Worm (Caenorhabditis elegans) whole organism, L4/young adult: ENCODE results near the gene spdl-1.

Source experiments
- W03F9.2 ChIP-seq: fragments of 150-350 bp; optimal IDR thresholded peaks from 2 replicates; lab custom pipeline; 2014; ENCODE audit warnings: missing biosample characterization, missing genetic modification characterization
- dao-5 ChIP-seq: sonication (generic microtip); optimal IDR thresholded peaks from 2 replicates; lab custom pipeline; 2016; ENCODE audit warnings: missing genotype, missing genetic modification characterization, moderate library complexity, missing compliant biosample characterization
- him-1 ChIP-seq: sonication (generic microtip); optimal IDR thresholded peaks from 2 replicates; lab custom pipeline; 2016; ENCODE audit warnings: missing genotype, missing genetic modification reagents, missing genetic modification characterization, missing compliant biosample characterization

spdl-1 gene

DNA sequence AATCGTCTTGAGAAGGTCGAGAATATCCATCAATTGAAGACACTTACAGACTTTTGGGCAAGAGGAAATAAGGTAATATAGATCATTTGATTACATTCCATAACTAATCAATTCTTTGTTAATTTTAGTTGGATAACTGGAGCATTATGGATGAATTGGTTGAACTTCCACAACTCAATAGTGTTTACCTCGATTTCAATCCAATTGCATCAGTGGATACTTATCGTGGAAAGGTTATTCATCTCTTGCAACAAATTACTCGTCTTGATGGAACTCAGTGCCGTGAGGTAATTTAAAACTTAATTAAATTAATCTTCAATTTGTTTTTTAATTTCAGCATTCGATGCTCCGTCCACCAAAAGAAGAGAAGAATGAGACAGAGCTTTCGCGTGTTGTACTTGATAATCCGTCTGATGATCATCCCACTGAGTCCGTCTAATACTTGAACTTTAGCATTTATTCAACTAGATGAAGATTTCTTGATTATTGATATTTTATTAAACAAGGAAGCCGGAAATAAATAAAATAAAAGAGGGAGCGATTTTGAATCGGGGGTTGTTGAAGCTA lies 7.9 kb upstream of the spdl-1 start:
- TF ChIP-seq dao-5 = no peak
- no peak for TF ChIP-seq him-1 (tag; lab: Kevin White, UChicago)
- no peak for TF ChIP-seq W03F9.2

DNA sequence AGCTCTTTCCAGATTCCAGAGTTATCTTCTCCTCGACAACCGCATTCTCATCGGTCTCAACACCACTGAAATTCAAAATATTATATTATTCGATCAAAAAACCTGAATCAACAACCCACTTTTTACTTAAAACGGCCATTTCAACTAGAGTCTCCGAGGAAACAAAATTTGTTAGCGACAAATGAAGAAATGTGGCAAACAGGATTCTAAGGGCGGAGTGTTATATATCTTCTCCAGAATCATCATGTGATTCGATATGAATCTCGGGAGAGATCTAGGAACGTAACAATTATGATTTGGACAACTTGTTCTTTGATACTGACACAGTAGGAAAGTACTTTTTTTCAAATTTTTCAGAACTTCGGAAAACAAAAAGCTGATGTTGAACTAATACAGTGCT lies 5.1 kb upstream of the spdl-1 start:
- TF ChIP-seq dao-5 (no peak), him-1 (tag; lab: Kevin White, UChicago) (no peak), W03F9.2 (no peak)

DNA sequence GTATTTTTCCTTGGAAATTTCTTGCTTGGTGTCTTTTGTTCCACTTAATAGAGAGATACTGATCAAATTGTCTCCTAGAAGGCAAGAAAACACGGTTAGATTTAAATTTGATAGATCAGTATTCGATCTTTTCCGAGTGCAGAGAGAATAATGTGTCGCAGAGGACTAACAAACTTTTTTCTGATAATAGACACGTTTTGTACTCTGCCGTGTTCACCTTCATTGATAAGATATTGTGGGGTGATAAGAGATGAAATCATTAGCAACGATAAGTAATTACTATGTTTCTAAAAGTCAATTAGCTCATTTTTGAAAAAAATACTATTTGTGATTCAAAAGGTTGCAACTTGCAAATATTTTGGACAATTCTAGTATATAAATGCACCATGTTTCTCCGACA lies 4.7 kb upstream of the spdl-1 start:
- TF ChIP-seq him-1 (tag; lab: Kevin White, UChicago) (no peak), dao-5 (no peak), W03F9.2 (no peak)

DNA sequence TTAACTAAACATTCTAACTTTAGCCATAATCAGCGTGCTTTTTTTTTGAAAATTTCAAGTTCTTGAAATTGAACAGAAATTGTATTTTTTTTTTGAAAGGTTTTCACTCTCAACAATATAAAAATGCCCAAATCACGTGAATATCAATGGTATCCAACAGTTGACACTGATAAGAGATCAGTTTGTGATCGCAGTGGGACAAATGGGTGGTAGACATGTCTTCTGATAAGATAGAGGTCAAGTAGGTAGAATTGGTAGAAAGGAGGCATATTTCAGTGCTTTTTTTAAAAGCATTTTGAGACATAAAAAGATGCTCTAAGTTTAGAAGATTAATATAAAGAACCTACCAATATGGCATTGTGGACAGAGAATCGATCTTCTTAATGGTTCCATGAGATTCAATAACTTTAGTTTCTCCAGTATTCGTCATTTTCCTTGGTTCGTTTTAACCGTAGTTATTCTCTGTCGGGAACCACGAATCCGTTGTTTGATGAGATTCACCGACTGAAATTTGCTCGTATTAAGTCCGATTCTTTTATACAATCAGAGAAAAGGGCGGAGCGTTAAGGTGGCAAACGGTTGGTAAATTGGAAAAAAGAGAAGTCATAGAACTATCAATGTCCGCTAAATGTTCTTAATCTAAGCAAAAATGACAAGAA lies 3.9 kb upstream of the spdl-1 start, which contains the start of gene mthf-1:
Gene mthf-1 (minus strand): TSS at position 504 of the 659 bp plus-strand sequence.
- TF ChIP-seq him-1 (tag; lab: Kevin White, UChicago) = no peak

DNA sequence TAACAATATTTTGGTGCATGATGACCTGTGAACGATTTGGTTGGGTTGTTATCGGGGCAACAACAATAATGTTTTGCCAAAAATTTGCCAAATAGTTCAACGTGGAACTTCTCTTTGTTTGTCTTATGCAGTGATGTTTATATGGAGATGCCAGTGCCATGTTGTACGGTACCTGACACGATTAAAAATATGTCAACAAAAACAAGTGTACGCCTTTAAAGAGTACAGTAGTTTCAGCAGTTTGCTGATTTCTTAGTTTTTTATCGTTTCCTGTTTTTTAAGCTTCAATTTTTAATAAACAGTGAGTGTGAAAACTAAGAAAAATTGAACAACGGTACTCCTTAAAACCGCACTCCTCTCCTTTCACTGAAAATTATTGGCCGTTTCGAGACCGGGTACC lies 3.1 kb upstream of the spdl-1 start:
- no peak for TF ChIP-seq W03F9.2
- no peak for TF ChIP-seq dao-5
- TF ChIP-seq him-1 (tag; lab: Kevin White, UChicago) = no peak

DNA sequence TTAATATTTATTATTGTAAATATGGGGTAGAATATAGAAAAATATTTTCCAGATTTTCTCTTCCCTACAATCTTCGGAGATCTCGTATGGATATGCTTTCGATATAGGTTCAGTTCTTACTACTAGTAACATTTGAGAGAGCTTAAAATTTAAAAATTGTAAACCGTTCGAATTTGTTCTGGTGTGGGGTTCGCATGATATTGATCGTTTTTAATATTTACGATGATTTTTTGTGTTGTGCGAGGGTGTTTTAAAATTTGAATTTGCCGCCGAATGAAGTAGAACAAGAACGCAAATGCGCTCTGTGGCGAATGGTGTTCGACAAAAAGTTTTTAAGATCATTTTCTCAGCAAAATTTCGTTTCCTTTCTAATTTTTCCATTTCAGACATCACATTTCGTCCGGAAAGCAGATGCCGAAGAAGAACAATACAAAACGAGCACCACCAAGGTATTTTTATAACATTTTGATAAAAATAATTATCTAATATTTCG lies 2.1 kb downstream of the spdl-1 start, which contains the start of gene skr-17:
Gene skr-17 (plus strand): TSS at position 51 of the 493 bp plus-strand sequence.
- TF ChIP-seq dao-5 = no peak
- no peak for TF ChIP-seq him-1 (tag; lab: Kevin White, UChicago)
- TF ChIP-seq W03F9.2 = no peak

DNA sequence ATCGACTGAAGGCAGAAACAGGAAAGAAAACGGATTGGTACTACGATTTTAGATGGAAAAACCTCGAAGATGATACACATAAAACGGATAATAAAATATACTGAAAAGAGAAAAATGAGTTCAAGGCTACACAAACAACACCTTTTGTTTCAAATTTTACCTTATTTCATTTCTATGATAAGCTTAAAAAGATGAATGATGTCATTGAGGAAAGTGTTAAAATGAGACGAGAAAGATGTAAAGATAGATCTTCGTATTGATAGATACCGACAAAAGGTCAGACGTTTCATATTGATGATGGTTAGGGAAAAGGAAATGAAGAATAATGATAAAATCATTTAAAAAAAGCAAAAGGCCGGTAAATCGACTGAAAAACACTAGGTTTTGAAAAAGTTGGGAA lies 8.2 kb downstream of the spdl-1 start:
- TF ChIP-seq W03F9.2 (no peak), him-1 (tag; lab: Kevin White, UChicago) (no peak)

DNA sequence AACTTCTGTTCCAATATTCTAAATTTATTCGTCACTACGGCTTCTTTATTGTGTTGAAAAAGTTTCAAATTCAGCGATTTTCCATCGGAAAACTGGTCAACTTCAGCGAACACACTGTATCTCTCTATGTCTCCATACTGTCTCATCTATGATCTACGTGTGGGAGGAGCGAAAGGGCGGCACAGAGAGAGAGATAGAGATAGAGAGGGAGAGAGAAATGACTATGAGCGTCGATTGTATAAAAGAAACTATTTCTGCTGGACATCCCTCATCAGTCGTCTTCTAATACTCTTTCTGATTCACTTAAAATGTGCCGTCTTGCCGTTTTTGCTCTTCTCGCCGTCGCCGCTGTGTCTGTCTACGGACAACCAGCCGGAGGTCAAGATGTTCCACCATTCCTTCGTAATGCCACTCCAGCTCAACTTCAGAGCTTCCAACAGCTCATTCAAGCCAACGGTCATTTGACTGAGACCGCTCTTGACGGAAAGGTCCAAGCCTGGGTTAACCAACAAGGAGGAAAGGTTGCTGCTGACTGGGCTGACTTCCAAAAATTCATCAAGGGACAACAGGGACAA lies 9.0 kb downstream of the spdl-1 start, which contains the start of gene srlf-1:
Gene srlf-1 (plus strand): TSS at position 268 of the 575 bp plus-strand sequence.
- TF ChIP-seq W03F9.2 (no peak), him-1 (tag; lab: Kevin White, UChicago) (no peak), dao-5 (no peak)

DNA sequence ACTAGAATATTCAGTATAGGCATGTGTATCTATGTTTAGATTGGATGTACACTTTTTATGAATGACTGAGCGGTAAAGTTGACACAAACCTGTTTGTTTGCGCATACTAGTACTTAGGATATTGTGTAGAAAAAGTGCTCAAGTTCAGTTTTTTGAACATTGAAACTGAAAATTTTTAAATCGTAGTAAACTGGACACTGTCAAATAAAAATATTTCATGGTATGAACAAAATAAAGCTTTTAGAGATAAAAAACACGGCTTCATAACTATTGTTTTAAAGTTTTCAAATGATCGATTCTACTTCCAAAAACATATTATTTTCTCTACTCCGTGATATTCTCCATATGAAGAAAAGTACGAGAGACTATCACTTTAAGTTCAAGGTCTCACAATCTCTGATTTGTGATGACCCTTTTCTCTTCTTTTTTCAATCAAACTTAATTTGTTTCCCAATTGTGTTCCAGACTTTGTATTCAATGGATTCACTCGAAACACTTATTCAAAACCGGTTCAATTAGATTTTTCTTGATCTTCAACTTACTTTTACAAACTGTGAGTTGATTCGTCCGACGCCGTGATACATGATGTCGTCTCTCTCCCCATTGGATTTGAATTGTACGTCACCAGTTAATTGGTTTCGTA lies 10.2 kb downstream of the spdl-1 start:
- TF ChIP-seq him-1 (tag; lab: Kevin White, UChicago) = no peak
- TF ChIP-seq W03F9.2 = no peak
- TF ChIP-seq dao-5 = no peak

DNA sequence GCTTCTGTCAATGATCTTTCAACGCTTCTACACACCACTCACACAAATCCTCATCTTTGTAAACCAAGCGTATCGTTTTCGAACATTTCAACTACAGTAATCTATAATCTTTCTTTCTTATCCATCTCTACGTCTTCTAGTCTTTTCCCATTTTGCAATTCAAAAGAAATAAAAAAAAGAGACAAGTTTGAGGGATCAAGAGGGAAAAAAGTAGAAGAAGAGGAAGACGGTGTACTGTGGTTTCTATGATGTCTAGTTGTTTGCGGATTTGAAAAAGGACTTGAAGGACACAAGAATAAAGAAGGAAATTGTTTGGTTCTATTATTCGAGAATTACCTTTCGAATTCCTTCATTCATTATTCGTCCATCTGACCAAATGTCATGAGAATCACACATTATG lies 11.1 kb downstream of the spdl-1 start:
- TF ChIP-seq him-1 (tag; lab: Kevin White, UChicago) (no peak), dao-5 (no peak), W03F9.2 (no peak)

DNA sequence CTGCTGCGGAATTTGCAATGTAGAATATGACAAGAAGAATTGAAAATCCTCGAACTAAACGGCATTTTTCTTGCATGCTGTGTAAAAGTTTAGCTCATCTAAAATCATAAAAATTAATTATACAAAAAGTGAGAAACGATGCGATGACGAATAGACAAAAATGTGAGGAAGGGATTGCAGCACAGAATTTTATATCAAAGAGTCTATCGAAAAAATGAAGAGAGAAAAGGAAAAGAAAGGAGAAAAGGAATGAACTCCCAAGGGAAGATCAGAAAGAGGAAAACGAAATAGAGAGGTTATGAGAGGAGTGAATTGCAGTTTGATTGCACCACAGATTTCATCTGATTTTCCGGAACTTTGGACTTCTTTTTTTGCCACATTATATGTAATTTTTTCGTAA lies 12.9 kb downstream of the spdl-1 start, which contains the start of gene glr-4:
Gene glr-4 (minus strand): TSS at position 101 of the 400 bp plus-strand sequence.
- TF ChIP-seq dao-5 (no peak), W03F9.2 (no peak)

DNA sequence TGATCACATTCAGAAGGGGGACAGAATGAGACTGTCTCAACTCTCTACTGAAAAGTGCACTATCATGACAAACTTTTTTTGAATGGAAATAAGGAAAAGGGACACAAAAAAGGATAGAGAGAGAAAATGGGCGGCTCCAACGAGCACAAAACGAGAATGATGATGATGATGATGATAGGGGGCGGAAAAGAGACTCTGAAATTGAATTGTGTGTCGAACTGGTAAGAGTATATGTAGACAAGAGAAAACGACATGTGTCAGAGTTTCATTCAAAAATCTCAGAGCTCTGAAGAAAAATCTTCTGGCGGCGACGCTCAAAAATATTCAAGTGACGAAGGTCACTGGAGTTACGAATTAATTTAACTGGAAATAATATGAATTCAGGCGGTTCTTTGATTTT lies 13.9 kb downstream of the spdl-1 start:
- no peak for TF ChIP-seq him-1 (tag; lab: Kevin White, UChicago)

DNA sequence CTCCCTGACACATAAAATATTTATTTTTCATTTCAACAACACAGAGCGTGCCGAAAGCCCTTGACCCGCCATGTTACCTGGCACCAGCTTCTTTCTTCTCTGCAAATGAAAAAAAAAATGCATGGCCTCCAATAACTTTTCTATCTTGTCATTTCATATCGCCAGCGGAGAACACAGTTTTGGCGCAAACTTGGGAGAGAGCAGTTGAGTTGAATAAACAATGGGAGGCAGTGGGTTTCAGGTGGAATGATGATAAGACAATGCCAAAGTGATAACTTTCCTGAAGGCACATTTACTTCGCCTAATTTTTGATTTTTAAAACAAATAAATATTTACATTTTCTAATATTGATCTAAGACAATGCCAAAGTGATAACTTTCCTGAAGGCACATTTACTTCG lies 19.9 kb downstream of the spdl-1 start:
- TF ChIP-seq dao-5 (no peak), W03F9.2 (no peak), him-1 (tag; lab: Kevin White, UChicago) (no peak)

DNA sequence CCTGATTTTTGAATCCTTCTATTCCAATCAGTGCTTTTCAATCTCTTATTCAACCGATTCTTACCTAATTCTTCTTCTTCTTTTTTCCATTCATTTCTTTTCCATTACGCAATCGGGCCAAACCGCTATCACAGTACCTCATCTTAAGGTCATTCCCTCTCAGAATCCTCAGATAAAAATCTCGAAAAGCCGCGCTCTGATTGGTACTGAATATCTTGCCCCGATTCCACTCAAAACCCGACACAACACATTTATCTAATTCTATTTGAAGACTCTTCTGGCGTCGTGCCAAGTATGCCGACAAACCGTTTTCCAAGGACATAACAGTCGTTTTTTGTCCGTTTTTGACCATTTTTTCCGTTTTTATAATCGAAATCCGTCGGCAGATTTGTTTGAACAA lies 20.5 kb downstream of the spdl-1 start:
- TF ChIP-seq him-1 (tag; lab: Kevin White, UChicago) = no peak

DNA sequence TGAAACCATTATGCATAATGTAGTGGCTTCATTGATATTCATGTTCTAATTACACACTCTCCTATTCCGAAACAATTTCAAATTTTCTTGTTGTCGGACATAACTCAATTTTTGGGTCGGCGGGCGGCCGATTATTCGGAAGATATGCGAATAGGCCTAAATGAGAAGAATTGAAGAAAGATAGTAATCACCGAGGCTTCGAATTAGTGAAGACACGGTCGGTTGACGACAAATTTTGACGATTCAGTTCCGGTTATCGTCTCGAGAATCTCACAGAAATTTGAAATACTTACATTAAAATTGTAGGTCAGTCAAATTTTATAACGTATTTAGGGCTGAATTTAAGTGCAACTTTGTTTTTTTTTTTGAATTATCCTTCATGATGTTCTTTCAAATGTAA lies 21.8 kb downstream of the spdl-1 start:
- TF ChIP-seq him-1 (tag; lab: Kevin White, UChicago) (no peak), dao-5 (no peak), W03F9.2 (no peak)
